Fruit fly (Drosophila melanogaster) whole organism, embryonic: ENCODE measurements around the gene Cht2.

Experiments used
- Adf1 ChIP-seq: fragments of 200-800 bp; sonication (Bioruptor generic); IDR thresholded peaks from 2 replicates; pipeline ENCODE4 v1.3.6; 2022; ENCODE audit warnings: missing biosample characterization, missing genetic modification characterization
- CG1024 ChIP-seq: fragments of 200-800 bp; sonication (Bioruptor generic); IDR thresholded peaks from 2 replicates; pipeline ENCODE4 v1.3.6; 2022; ENCODE audit warnings: missing biosample characterization, missing genetic modification characterization
- CG10431 ChIP-seq: fragments of 200-800 bp; sonication (Bioruptor generic); optimal IDR thresholded peaks from 3 replicates; lab custom pipeline; 2018; ENCODE audit warnings: missing biosample characterization, mild to moderate bottlenecking, missing genetic modification characterization
- CG12071 ChIP-seq: fragments of 200-800 bp; sonication (Bioruptor generic); optimal IDR thresholded peaks from 3 replicates; lab custom pipeline; 2018; ENCODE audit warnings: missing biosample characterization, mild to moderate bottlenecking, missing genetic modification characterization
- CG12744 ChIP-seq: fragments of 200-800 bp; sonication (Bioruptor generic); optimal IDR thresholded peaks from 2 replicates; lab custom pipeline; 2016; ENCODE audit warnings: missing biosample characterization, missing genetic modification characterization
- CG13296 ChIP-seq: fragments of 200-800 bp; sonication (Bioruptor generic); optimal IDR thresholded peaks from 3 replicates; lab custom pipeline; 2018; ENCODE audit warnings: missing biosample characterization, mild to moderate bottlenecking, missing genetic modification characterization
- CG15696 ChIP-seq: fragments of 200-800 bp; sonication (Bioruptor generic); optimal IDR thresholded peaks from 2 replicates; lab custom pipeline; 2019; ENCODE audit warnings: missing biosample characterization, mild to moderate bottlenecking, missing genetic modification characterization, moderate library complexity
- CG16813 ChIP-seq: fragments of 200-800 bp; sonication (Bioruptor generic); IDR thresholded peaks from 3 replicates; pipeline ENCODE4 v1.3.6; 2022; ENCODE audit warnings: missing biosample characterization, missing genetic modification characterization; ENCODE audit not compliant: partially characterized antibody
- CG17568 ChIP-seq: fragments of 200-800 bp; sonication (Bioruptor generic); optimal IDR thresholded peaks from 2 replicates; lab custom pipeline; 2018; ENCODE audit warnings: missing biosample characterization, mild to moderate bottlenecking, missing genetic modification characterization, moderate library complexity
- CG18476 ChIP-seq: fragments of 200-800 bp; sonication (Bioruptor generic); optimal IDR thresholded peaks from 2 replicates; lab custom pipeline; 2016; ENCODE audit warnings: missing biosample characterization, mild to moderate bottlenecking, missing genetic modification characterization
- CG31441 ChIP-seq: fragments of 200-800 bp; sonication (Bioruptor generic); IDR thresholded peaks from 2 replicates; pipeline ENCODE4 v1.3.6; 2022; ENCODE audit warnings: missing biosample characterization, missing genetic modification characterization
- CG6854 ChIP-seq: fragments of 200-800 bp; sonication (Bioruptor generic); optimal IDR thresholded peaks from 3 replicates; lab custom pipeline; 2017; ENCODE audit warnings: missing biosample characterization, mild to moderate bottlenecking, missing genetic modification characterization
- CG8765 ChIP-seq: fragments of 200-800 bp; sonication (Bioruptor generic); IDR thresholded peaks from 2 replicates; pipeline ENCODE4 v1.3.6; 2022; ENCODE audit warnings: missing biosample characterization, missing genetic modification characterization
- CG9437 ChIP-seq: fragments of 200-800 bp; sonication (Bioruptor generic); optimal IDR thresholded peaks from 2 replicates; lab custom pipeline; 2018; ENCODE audit warnings: missing biosample characterization, mild to moderate bottlenecking, missing genetic modification characterization
- Dad ChIP-seq: fragments of 200-800 bp; sonication (Bioruptor generic); optimal IDR thresholded peaks from 3 replicates; lab custom pipeline; 2016; ENCODE audit warnings: missing biosample characterization, missing genetic modification characterization
- Dbx ChIP-seq: fragments of 200-800 bp; sonication (Bioruptor generic); IDR thresholded peaks from 3 replicates; pipeline ENCODE4 v1.3.6; 2022; ENCODE audit warnings: missing biosample characterization, missing genetic modification characterization
- Dip2 ChIP-seq: fragments of 200-800 bp; sonication (Bioruptor generic); IDR thresholded peaks from 2 replicates; pipeline ENCODE4 v1.3.6; 2022; ENCODE audit warnings: missing biosample characterization, missing genetic modification characterization
- Dp ChIP-seq: fragments of 200-800 bp; sonication (Bioruptor generic); optimal IDR thresholded peaks from 2 replicates; lab custom pipeline; 2018; ENCODE audit warnings: missing biosample characterization, mild to moderate bottlenecking, missing genetic modification characterization, moderate library complexity
- E2f1 ChIP-seq: fragments of 200-800 bp; sonication (Bioruptor generic); IDR thresholded peaks from 2 replicates; pipeline ENCODE4 v1.3.6; 2022; ENCODE audit warnings: missing biosample characterization, missing genetic modification characterization
- Ets65A ChIP-seq: fragments of 200-800 bp; sonication (Bioruptor generic); peaks from one replicate; lab custom pipeline; 2016; ENCODE audit warnings: missing biosample characterization, missing genetic modification characterization
- Med ChIP-seq: fragments of 200-800 bp; sonication (Bioruptor generic); peaks from one replicate; lab custom pipeline; 2016; ENCODE audit warnings: missing biosample characterization, missing genetic modification characterization, mild to moderate bottlenecking, inconsistent platforms, moderate library complexity
- NC2α ChIP-seq: fragments of 200-800 bp; sonication (Bioruptor generic); optimal IDR thresholded peaks from 2 replicates; lab custom pipeline; 2016; ENCODE audit warnings: missing biosample characterization, missing genetic modification characterization
- Oaz ChIP-seq: fragments of 200-800 bp; sonication (Bioruptor generic); IDR thresholded peaks from 2 replicates; pipeline ENCODE4 v1.3.6; 2022; ENCODE audit warnings: missing biosample characterization, missing genetic modification characterization
- Oli ChIP-seq: fragments of 200-800 bp; sonication (Bioruptor generic); optimal IDR thresholded peaks from 2 replicates; lab custom pipeline; 2018; ENCODE audit warnings: missing biosample characterization, mild to moderate bottlenecking, missing genetic modification characterization, moderate library complexity
- Pdp1 ChIP-seq, 2 experiments: fragments of 200-800 bp; sonication (Bioruptor generic); optimal IDR thresholded peaks; 3 replicates each; lab custom pipeline; 2016; ENCODE audit warnings: missing biosample characterization in 2 of 2, missing genetic modification characterization in 2 of 2, mild to moderate bottlenecking in 1 of 2, moderate library complexity in 1 of 2
- Poxn ChIP-seq: fragments of 200-800 bp; sonication (Bioruptor generic); IDR thresholded peaks from 2 replicates; pipeline ENCODE4 v1.3.6; 2022; ENCODE audit warnings: missing biosample characterization, missing genetic modification characterization
- Rfx ChIP-seq: fragments of 200-800 bp; sonication (Bioruptor generic); IDR thresholded peaks from 2 replicates; pipeline ENCODE4 v1.3.6; 2022; ENCODE audit warnings: missing biosample characterization, missing genetic modification characterization
- abd-A ChIP-seq: fragments of 200-800 bp; sonication (Bioruptor generic); optimal IDR thresholded peaks from 3 replicates; lab custom pipeline; 2019; ENCODE audit warnings: missing biosample characterization, mild to moderate bottlenecking, missing genetic modification characterization, moderate library complexity
- bigmax ChIP-seq: fragments of 200-800 bp; sonication (Bioruptor generic); optimal IDR thresholded peaks from 2 replicates; lab custom pipeline; 2018; ENCODE audit warnings: missing biosample characterization, mild to moderate bottlenecking, missing genetic modification characterization
- chif ChIP-seq, 2 experiments: fragments of 200-800 bp; sonication (Bioruptor generic); optimal IDR thresholded peaks; 3 replicates each; lab custom pipeline; 2016; ENCODE audit warnings: missing biosample characterization in 2 of 2, missing genetic modification characterization in 2 of 2
- chm ChIP-seq: fragments of 200-800 bp; sonication (Bioruptor generic); IDR thresholded peaks from 2 replicates; pipeline ENCODE4 v1.3.6; 2022; ENCODE audit warnings: missing biosample characterization, missing genetic modification characterization
- ci ChIP-seq: fragments of 200-800 bp; sonication (Bioruptor generic); IDR thresholded peaks from 3 replicates; pipeline ENCODE4 v1.3.6; 2022; ENCODE audit warnings: missing biosample characterization, missing genetic modification characterization
- danr ChIP-seq: fragments of 200-800 bp; sonication (Bioruptor generic); IDR thresholded peaks from 2 replicates; pipeline ENCODE4 v1.3.6; 2022; ENCODE audit warnings: missing biosample characterization, missing genetic modification characterization
- esg ChIP-seq: fragments of 200-800 bp; sonication (Bioruptor generic); conservative IDR thresholded peaks from 2 replicates; pipeline ENCODE4 v1.3.6; 2022; ENCODE audit warnings: missing biosample characterization, missing genetic modification characterization
- ewg ChIP-seq: fragments of 200-800 bp; sonication (Bioruptor generic); optimal IDR thresholded peaks from 3 replicates; lab custom pipeline; 2017; ENCODE audit warnings: mild to moderate bottlenecking, missing biosample characterization, missing genetic modification reagents, missing genetic modification characterization
- gfzf ChIP-seq: fragments of 200-800 bp; sonication (Bioruptor generic); optimal IDR thresholded peaks from 2 replicates; lab custom pipeline; 2016; ENCODE audit warnings: missing biosample characterization, mild to moderate bottlenecking, missing genetic modification characterization, moderate library complexity
- grn ChIP-seq: fragments of 200-800 bp; sonication (Bioruptor generic); optimal IDR thresholded peaks from 3 replicates; lab custom pipeline; 2017; ENCODE audit warnings: missing biosample characterization, missing genetic modification characterization
- nom ChIP-seq: fragments of 200-800 bp; sonication (Bioruptor generic); optimal IDR thresholded peaks from 2 replicates; lab custom pipeline; 2017; ENCODE audit warnings: missing biosample characterization, missing genetic modification characterization, mild to moderate bottlenecking, moderate library complexity, missing genetic modification reagents
- p53 ChIP-seq: fragments of 200-800 bp; sonication (Bioruptor generic); optimal IDR thresholded peaks from 2 replicates; lab custom pipeline; 2016; ENCODE audit warnings: missing biosample characterization, missing genetic modification characterization
- scrt ChIP-seq: fragments of 200-800 bp; sonication (Bioruptor generic); optimal IDR thresholded peaks from 2 replicates; lab custom pipeline; 2018; ENCODE audit warnings: missing biosample characterization, mild to moderate bottlenecking, missing genetic modification characterization, moderate library complexity
- sug ChIP-seq: fragments of 200-800 bp; optimal IDR thresholded peaks from 2 replicates; lab custom pipeline; 2019; ENCODE audit warnings: missing biosample characterization, mild to moderate bottlenecking, missing genetic modification characterization, moderate library complexity
- wek ChIP-seq: fragments of 200-800 bp; sonication (Bioruptor generic); optimal IDR thresholded peaks from 3 replicates; lab custom pipeline; 2018; ENCODE audit warnings: missing biosample characterization, mild to moderate bottlenecking, missing genetic modification characterization, moderate library complexity

The Cht2 gene

dm6 chr3L:1741655-1742551, 13.8 kb downstream of the Cht2 start (continued):
- TF ChIP-seq abd-A (tag; lab: Kevin White, UChicago) (peak; percentile 11), CG31441 (GFP tag; lab: Robert Waterston, UW) (no peak), Dbx (GFP tag; lab: Robert Waterston, UW) (peak; percentile 15; the same call in 1 of the 3 replicates), Med (GFP tag; lab: Kevin White, UChicago) (peak; percentile 85), danr (GFP tag; lab: Robert Waterston, UW) (no peak), scrt (GFP tag; lab: Kevin White, UChicago) (no peak), CG12071 (GFP tag; lab: Kevin White, UChicago) (no peak), CG1024 (GFP tag; lab: Robert Waterston, UW) (no peak), p53 (GFP tag; lab: Kevin White, UChicago) (no peak), Dp (GFP tag; lab: Kevin White, UChicago) (peak; percentile 14), CG17568 (GFP tag; lab: Kevin White, UChicago) (peak; percentile 58), CG18476 (no peak), Pdp1 (GFP tag; optimal IDR thresholded peaks at IDR 0.05; lab: Kevin White, UChicago) (no peak), E2f1 (peak; percentile 14; the same call in 1 of the 2 replicates), CG6854 (peak; percentile 29), CG15696 (tag; lab: Kevin White, UChicago) (no peak), gfzf (GFP tag; lab: Kevin White, UChicago) (no peak), grn (GFP tag; lab: Kevin White, UChicago) (peak; percentile 73), ci (GFP tag; lab: Robert Waterston, UW) (no peak), Rfx (GFP tag; lab: Robert Waterston, UW) (no peak), wek (GFP tag; lab: Kevin White, UChicago) (peak; percentile 17), nom (GFP tag; lab: Kevin White, UChicago) (no peak), chif (GFP tag; optimal IDR thresholded peaks at IDR 0.05; lab: Kevin White, UChicago) (no peak), NC2α (GFP tag; lab: Kevin White, UChicago) (no peak), Dad (GFP tag; lab: Kevin White, UChicago) (no peak), CG10431 (GFP tag; lab: Kevin White, UChicago) (no peak), chm (GFP tag; lab: Robert Waterston, UW) (no peak), Oaz (GFP tag; lab: Robert Waterston, UW) (no peak), Poxn (GFP tag; lab: Robert Waterston, UW) (no peak), Oli (tag; lab: Kevin White, UChicago) (no peak), Adf1 (GFP tag; lab: Robert Waterston, UW) (peak; percentile 43; the same call in 1 of the 2 replicates), Dip2 (GFP tag; lab: Robert Waterston, UW) (no peak), CG16813 (no peak), CG8765 (no peak), ewg (GFP tag; lab: Kevin White, UChicago) (no peak), bigmax (GFP tag; lab: Kevin White, UChicago) (no peak), CG9437 (GFP tag; lab: Kevin White, UChicago) (no peak), sug (tag; lab: Kevin White, UChicago) (peak; percentile 40), CG12744 (no peak), Ets65A (GFP tag; lab: Kevin White, UChicago) (peak; percentile 79), CG13296 (GFP tag; lab: Kevin White, UChicago) (peak; percentile 60), esg (GFP tag; lab: Robert Waterston, UW) (no peak)
